Fruit fly (Drosophila melanogaster) whole organism, wandering third instar larva: ENCODE results near the gene CG42815.
A peak's percentile ranks its signal among the peaks of the same experiment; 100 is the strongest.

Source experiments
- Abd-B ChIP-seq: fragments of >200 bp; optimal IDR thresholded peaks from 2 replicates; lab custom pipeline; 2017; ENCODE audit warnings: missing biosample characterization, missing genetic modification characterization
- CG9705 ChIP-seq: fragments of 200-800 bp; sonication (Bioruptor generic); optimal IDR thresholded peaks from 2 replicates; lab custom pipeline; 2018; ENCODE audit warnings: missing biosample characterization, mild to moderate bottlenecking, missing genetic modification characterization
- CrebA ChIP-seq: fragments of 200-800 bp; sonication (Bioruptor generic); optimal IDR thresholded peaks from 2 replicates; lab custom pipeline; 2016; ENCODE audit warnings: missing biosample characterization, mild to moderate bottlenecking, missing genetic modification characterization, borderline replicate concordance
- Dfd ChIP-seq: fragments of >200 bp; optimal IDR thresholded peaks from 2 replicates; lab custom pipeline; 2017; ENCODE audit warnings: missing biosample characterization, missing genetic modification characterization
- GATAd ChIP-seq: sonication (Bioruptor generic); optimal IDR thresholded peaks from 2 replicates; lab custom pipeline; 2016; ENCODE audit warnings: missing biosample characterization, missing genetic modification characterization
- Hr83 ChIP-seq: fragments of 200-300 bp; sonication (Bioruptor generic); optimal IDR thresholded peaks from 2 replicates; lab custom pipeline; 2016; ENCODE audit warnings: missing biosample characterization, mild to moderate bottlenecking, missing genetic modification characterization, moderate library complexity; ENCODE audit not compliant: poor library complexity, severe bottlenecking
- Myc ChIP-seq: fragments of >200 bp; optimal IDR thresholded peaks from 2 replicates; lab custom pipeline; 2017
- OdsH ChIP-seq: fragments of 200-800 bp; sonication (Bioruptor generic); optimal IDR thresholded peaks from 2 replicates; lab custom pipeline; 2016; ENCODE audit warnings: missing biosample characterization, mild to moderate bottlenecking, missing genetic modification characterization
- Vsx2 ChIP-seq: fragments of 200-300, 225-300 bp; sonication (Bioruptor generic); optimal IDR thresholded peaks from 2 replicates; lab custom pipeline; 2018; ENCODE audit warnings: missing biosample characterization, missing genetic modification characterization; ENCODE audit not compliant: partially characterized antibody
- dsf ChIP-seq: sonication (Bioruptor generic); optimal IDR thresholded peaks from 2 replicates; lab custom pipeline; 2016; ENCODE audit warnings: missing biosample characterization, missing genetic modification characterization, borderline replicate concordance
- fru ChIP-seq: fragments of 200-800 bp; sonication (Bioruptor generic); optimal IDR thresholded peaks from 3 replicates; lab custom pipeline; 2016; ENCODE audit warnings: missing biosample characterization, mild to moderate bottlenecking, missing genetic modification characterization
- psq ChIP-seq: fragments of 200-800 bp; sonication (Bioruptor generic); optimal IDR thresholded peaks from 3 replicates; lab custom pipeline; 2017; ENCODE audit warnings: missing biosample characterization, mild to moderate bottlenecking, missing genetic modification characterization, moderate library complexity
- usp ChIP-seq: fragments of >200 bp; optimal IDR thresholded peaks from 2 replicates; lab custom pipeline; 2017; ENCODE audit warnings: missing biosample characterization, missing genetic modification characterization

DNA sequence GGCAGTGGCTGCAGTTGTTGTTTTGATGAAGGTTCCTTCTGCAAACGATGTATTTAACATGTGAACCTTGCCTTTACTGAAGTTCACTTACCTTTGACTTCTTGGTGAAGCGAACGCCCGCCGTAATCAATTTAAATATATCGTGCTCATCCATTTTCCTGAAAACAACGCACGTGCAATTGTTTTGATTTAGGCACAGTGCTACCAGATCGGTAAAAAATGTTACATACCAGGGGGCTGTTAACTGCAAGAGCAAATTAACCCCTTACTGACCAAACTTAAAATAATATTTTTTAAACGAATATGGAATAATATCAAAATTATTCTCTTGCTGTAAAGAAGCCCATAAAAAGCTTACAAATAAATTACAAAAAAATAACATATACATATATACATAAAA lies 13.2 kb upstream of the CG42815 start, which contains the start of gene ais:
- TF ChIP-seq Dfd (GFP tag; lab: Kevin White, UChicago) = no peak
- TF ChIP-seq fru (GFP tag; lab: Kevin White, UChicago) = no peak
- TF ChIP-seq CG9705 (GFP tag; lab: Kevin White, UChicago) = no peak
- TF ChIP-seq Myc (lab: Kevin White, UChicago) = peak; percentile 61
- TF ChIP-seq Hr83 (GFP tag; lab: Kevin White, UChicago) = no peak
- no peak for TF ChIP-seq Vsx2 (GFP tag; lab: Kevin White, UChicago)
- no peak for TF ChIP-seq Abd-B (GFP tag; lab: Kevin White, UChicago)
- no peak for TF ChIP-seq CrebA (GFP tag; lab: Kevin White, UChicago)
- peak; percentile 3 for TF ChIP-seq psq (GFP tag; lab: Kevin White, UChicago)
- TF ChIP-seq usp (GFP tag; lab: Kevin White, UChicago) = no peak
- TF ChIP-seq OdsH (GFP tag; lab: Kevin White, UChicago) = no peak
- TF ChIP-seq GATAd (GFP tag; lab: Kevin White, UChicago) = no peak
- no peak for TF ChIP-seq dsf (GFP tag; lab: Kevin White, UChicago)
